Fruit fly (Drosophila melanogaster) whole organism, embryonic: ENCODE data around the gene CG32647.
A peak's percentile ranks its signal among the peaks of the same experiment; 100 is the strongest.

Experiments
- BtbVII ChIP-seq: fragments of 200-800 bp; sonication (Bioruptor generic); optimal IDR thresholded peaks from 3 replicates; lab custom pipeline; 2017; ENCODE audit warnings: missing biosample characterization, mild to moderate bottlenecking, missing genetic modification characterization
- CG10366 ChIP-seq: fragments of 200-800 bp; sonication (Bioruptor generic); IDR thresholded peaks from 2 replicates; pipeline ENCODE4 v1.3.6; 2022; ENCODE audit warnings: missing biosample characterization, missing genetic modification characterization
- CG11093 ChIP-seq: fragments of 200-800 bp; sonication (Bioruptor generic); IDR thresholded peaks from 3 replicates; pipeline ENCODE4 v1.3.6; 2022; ENCODE audit warnings: missing biosample characterization, missing genetic modification characterization
- CG12659 ChIP-seq: fragments of 200-800 bp; sonication (Bioruptor generic); optimal IDR thresholded peaks from 3 replicates; lab custom pipeline; 2017; ENCODE audit warnings: mild to moderate bottlenecking, missing biosample characterization, missing genetic modification reagents, missing genetic modification characterization
- CG13287 ChIP-seq: fragments of 200-800 bp; sonication (Bioruptor generic); IDR thresholded peaks from 2 replicates; pipeline ENCODE4 v1.3.6; 2022; ENCODE audit warnings: missing biosample characterization, missing genetic modification characterization; ENCODE audit not compliant: partially characterized antibody
- CG13296 ChIP-seq: fragments of 200-800 bp; sonication (Bioruptor generic); optimal IDR thresholded peaks from 3 replicates; lab custom pipeline; 2018; ENCODE audit warnings: missing biosample characterization, mild to moderate bottlenecking, missing genetic modification characterization
- CG14441 ChIP-seq: fragments of 200-800 bp; sonication (Bioruptor generic); IDR thresholded peaks from 2 replicates; pipeline ENCODE4 v1.3.6; 2022; ENCODE audit warnings: missing biosample characterization, missing genetic modification characterization
- CG1529 ChIP-seq: fragments of 200-800 bp; sonication (Bioruptor generic); optimal IDR thresholded peaks from 3 replicates; lab custom pipeline; 2018; ENCODE audit warnings: missing biosample characterization, missing genetic modification characterization
- CG15479 ChIP-seq: fragments of 200-800 bp; sonication (Bioruptor generic); optimal IDR thresholded peaks from 3 replicates; lab custom pipeline; 2019; ENCODE audit warnings: missing biosample characterization, mild to moderate bottlenecking, missing genetic modification characterization, moderate library complexity
- CG15696 ChIP-seq: fragments of 200-800 bp; sonication (Bioruptor generic); optimal IDR thresholded peaks from 2 replicates; lab custom pipeline; 2019; ENCODE audit warnings: missing biosample characterization, mild to moderate bottlenecking, missing genetic modification characterization, moderate library complexity
- CG16779 ChIP-seq: fragments of 200-800 bp; sonication (Bioruptor generic); IDR thresholded peaks from 2 replicates; pipeline ENCODE4 v1.3.6; 2022; ENCODE audit warnings: missing biosample characterization, missing genetic modification characterization
- CG17328 ChIP-seq: fragments of 200-800 bp; sonication (Bioruptor generic); IDR thresholded peaks from 2 replicates; pipeline ENCODE4 v1.3.6; 2022; ENCODE audit warnings: missing biosample characterization, missing genetic modification characterization
- CG17385 ChIP-seq: fragments of 200-800 bp; sonication (Bioruptor generic); optimal IDR thresholded peaks from 3 replicates; lab custom pipeline; 2018; ENCODE audit warnings: missing biosample characterization, mild to moderate bottlenecking, missing genetic modification characterization
- CG1832 ChIP-seq: fragments of 200-800 bp; sonication (Bioruptor generic); optimal IDR thresholded peaks from 2 replicates; lab custom pipeline; 2017; ENCODE audit warnings: missing biosample characterization, mild to moderate bottlenecking, missing genetic modification characterization, inconsistent platforms
- CG2199 ChIP-seq: fragments of 200-800 bp; sonication (Bioruptor generic); IDR thresholded peaks from 3 replicates; pipeline ENCODE4 v1.3.6; 2022; ENCODE audit warnings: missing biosample characterization, missing genetic modification characterization
- CG2202 ChIP-seq: fragments of 200-800 bp; sonication (Bioruptor generic); optimal IDR thresholded peaks from 2 replicates; lab custom pipeline; 2018; ENCODE audit warnings: missing biosample characterization, mild to moderate bottlenecking, missing genetic modification characterization
- CG32772 ChIP-seq: fragments of 200-800 bp; sonication (Bioruptor generic); IDR thresholded peaks from 2 replicates; pipeline ENCODE4 v1.3.6; 2022; ENCODE audit warnings: missing biosample characterization, missing genetic modification characterization
- CG4360 ChIP-seq: fragments of 200-800 bp; sonication (Bioruptor generic); IDR thresholded peaks from 2 replicates; pipeline ENCODE4 v1.3.6; 2022; ENCODE audit warnings: missing biosample characterization, missing genetic modification characterization
- CG4707 ChIP-seq: fragments of 200-800 bp; sonication (Bioruptor generic); optimal IDR thresholded peaks from 2 replicates; lab custom pipeline; 2018; ENCODE audit warnings: missing biosample characterization, mild to moderate bottlenecking, missing genetic modification characterization, moderate library complexity
- CG4730 ChIP-seq: fragments of 200-800 bp; sonication (Bioruptor generic); IDR thresholded peaks from 2 replicates; pipeline ENCODE4 v1.3.6; 2022; ENCODE audit warnings: missing biosample characterization, missing genetic modification characterization
- CG5245 ChIP-seq: fragments of 200-800 bp; sonication (Bioruptor generic); optimal IDR thresholded peaks from 3 replicates; lab custom pipeline; 2016; ENCODE audit warnings: missing biosample characterization, missing genetic modification characterization
- CG6765 ChIP-seq: fragments of 200-800 bp; sonication (Bioruptor generic); optimal IDR thresholded peaks from 3 replicates; lab custom pipeline; 2017; ENCODE audit warnings: missing biosample characterization, mild to moderate bottlenecking, missing genetic modification characterization
- CG8290 ChIP-seq, 3 experiments: fragments of 200-800 bp; sonication (Bioruptor generic); optimal IDR thresholded peaks; 2 replicates each; lab custom pipeline; 2016 to 2019; ENCODE audit warnings: missing biosample characterization in 3 of 3, missing genetic modification characterization in 3 of 3, mild to moderate bottlenecking in 2 of 3, moderate library complexity in 1 of 3
- CG9437 ChIP-seq: fragments of 200-800 bp; sonication (Bioruptor generic); optimal IDR thresholded peaks from 2 replicates; lab custom pipeline; 2018; ENCODE audit warnings: missing biosample characterization, mild to moderate bottlenecking, missing genetic modification characterization
- CG9609 ChIP-seq: fragments of 200-800 bp; sonication (Bioruptor generic); optimal IDR thresholded peaks from 3 replicates; lab custom pipeline; 2016; ENCODE audit warnings: missing biosample characterization, missing genetic modification characterization
- CG9876 ChIP-seq: fragments of 200-800 bp; sonication (Bioruptor generic); optimal IDR thresholded peaks from 2 replicates; lab custom pipeline; 2016; ENCODE audit warnings: missing biosample characterization, missing genetic modification characterization
- D ChIP-seq, 2 experiments: fragments of 200-800 bp in 1 of 2; fragments of >200 bp in 1 of 2; sonication (Bioruptor generic) in 1 of 2; optimal IDR thresholded peaks; 2 replicates in 1 of 2; 3 replicates in 1 of 2; lab custom pipeline; 2017; ENCODE audit warnings: mild to moderate bottlenecking in 1 of 2, missing biosample characterization in 1 of 2, missing genetic modification characterization in 1 of 2, missing genetic modification reagents in 1 of 2
- HHEX ChIP-seq: fragments of 200-800 bp; sonication (Bioruptor generic); optimal IDR thresholded peaks from 3 replicates; lab custom pipeline; 2017; ENCODE audit warnings: missing biosample characterization, mild to moderate bottlenecking, missing genetic modification characterization, missing genetic modification reagents
- Hmx ChIP-seq: fragments of 200-800 bp; sonication (Bioruptor generic); optimal IDR thresholded peaks from 2 replicates; lab custom pipeline; 2016; ENCODE audit warnings: missing biosample characterization, missing genetic modification characterization
- Med ChIP-seq: fragments of 200-800 bp; sonication (Bioruptor generic); peaks from one replicate; lab custom pipeline; 2016; ENCODE audit warnings: missing biosample characterization, missing genetic modification characterization, mild to moderate bottlenecking, inconsistent platforms, moderate library complexity
- NC2α ChIP-seq: fragments of 200-800 bp; sonication (Bioruptor generic); optimal IDR thresholded peaks from 2 replicates; lab custom pipeline; 2016; ENCODE audit warnings: missing biosample characterization, missing genetic modification characterization
- Neu2 ChIP-seq: fragments of 200-800 bp; sonication (Bioruptor generic); optimal IDR thresholded peaks from 3 replicates; lab custom pipeline; 2016; ENCODE audit warnings: missing biosample characterization, missing genetic modification characterization, borderline replicate concordance
- Opbp ChIP-seq: fragments of 200-800 bp; sonication (Bioruptor generic); IDR thresholded peaks from 3 replicates; pipeline ENCODE4 v1.3.6; 2022; ENCODE audit warnings: missing biosample characterization, missing genetic modification characterization; ENCODE audit not compliant: partially characterized antibody
- Ravus ChIP-seq: fragments of 200-800 bp; sonication (Bioruptor generic); IDR thresholded peaks from 2 replicates; pipeline ENCODE4 v1.3.6; 2022; ENCODE audit warnings: missing biosample characterization, missing genetic modification characterization
- Xbp1 ChIP-seq: fragments of 200-800 bp; sonication (Bioruptor generic); optimal IDR thresholded peaks from 3 replicates; lab custom pipeline; 2016; ENCODE audit warnings: missing biosample characterization, mild to moderate bottlenecking, missing genetic modification characterization
- amos ChIP-seq: fragments of 200-800 bp; sonication (Bioruptor generic); IDR thresholded peaks from 2 replicates; pipeline ENCODE4 v1.3.6; 2022; ENCODE audit warnings: missing biosample characterization, missing genetic modification characterization; ENCODE audit not compliant: partially characterized antibody
- chm ChIP-seq: fragments of 200-800 bp; sonication (Bioruptor generic); IDR thresholded peaks from 2 replicates; pipeline ENCODE4 v1.3.6; 2022; ENCODE audit warnings: missing biosample characterization, missing genetic modification characterization
- eve ChIP-seq, 2 experiments: fragments of >200 bp; optimal IDR thresholded peaks; 2 replicates each; lab custom pipeline; 2017; ENCODE audit warnings: missing biosample characterization in 2 of 2, missing genetic modification characterization in 2 of 2
- ftz-f1 ChIP-seq: fragments of 200-800 bp; sonication (Bioruptor generic); optimal IDR thresholded peaks from 2 replicates; lab custom pipeline; 2016; ENCODE audit warnings: missing biosample characterization, missing genetic modification characterization
- gcm ChIP-seq: fragments of 200-800 bp; sonication (Bioruptor generic); optimal IDR thresholded peaks from 2 replicates; lab custom pipeline; 2019; ENCODE audit warnings: missing biosample characterization, mild to moderate bottlenecking, missing genetic modification characterization, moderate library complexity
- grn ChIP-seq: fragments of 200-800 bp; sonication (Bioruptor generic); optimal IDR thresholded peaks from 3 replicates; lab custom pipeline; 2017; ENCODE audit warnings: missing biosample characterization, missing genetic modification characterization
- hbn ChIP-seq: fragments of 200-800 bp; sonication (Bioruptor generic); IDR thresholded peaks from 2 replicates; pipeline ENCODE4 v1.3.6; 2022; ENCODE audit warnings: missing biosample characterization, missing genetic modification characterization; ENCODE audit not compliant: partially characterized antibody
- hth ChIP-seq: fragments of >200 bp; optimal IDR thresholded peaks from 2 replicates; lab custom pipeline; 2017; ENCODE audit warnings: inconsistent platforms
- insv ChIP-seq, 2 experiments: fragments of 200-800 bp; sonication (Bioruptor generic); optimal IDR thresholded peaks; 3 replicates each; lab custom pipeline; 2016 to 2018; ENCODE audit warnings: missing biosample characterization in 2 of 2, missing genetic modification characterization in 2 of 2
- mam ChIP-seq: fragments of 200-800 bp; sonication (Bioruptor generic); optimal IDR thresholded peaks from 3 replicates; lab custom pipeline; 2016; ENCODE audit warnings: missing biosample characterization, missing genetic modification characterization
- mirr ChIP-seq: fragments of 200-800 bp; sonication (Bioruptor generic); optimal IDR thresholded peaks from 3 replicates; lab custom pipeline; 2018; ENCODE audit warnings: missing biosample characterization, mild to moderate bottlenecking, missing genetic modification characterization
- salm ChIP-seq: fragments of 200-800 bp; sonication (Bioruptor generic); optimal IDR thresholded peaks from 2 replicates; lab custom pipeline; 2018; ENCODE audit warnings: missing biosample characterization, mild to moderate bottlenecking, missing genetic modification characterization
- sqz ChIP-seq: fragments of 200-800 bp; sonication (Bioruptor generic); optimal IDR thresholded peaks from 3 replicates; lab custom pipeline; 2018; ENCODE audit warnings: missing biosample characterization, mild to moderate bottlenecking, missing genetic modification characterization
- z ChIP-seq: fragments of 200-800 bp; sonication (Bioruptor generic); IDR thresholded peaks from 3 replicates; pipeline ENCODE4 v1.3.6; 2022; ENCODE audit warnings: missing biosample characterization, missing genetic modification characterization

CG32647 gene

DNA sequence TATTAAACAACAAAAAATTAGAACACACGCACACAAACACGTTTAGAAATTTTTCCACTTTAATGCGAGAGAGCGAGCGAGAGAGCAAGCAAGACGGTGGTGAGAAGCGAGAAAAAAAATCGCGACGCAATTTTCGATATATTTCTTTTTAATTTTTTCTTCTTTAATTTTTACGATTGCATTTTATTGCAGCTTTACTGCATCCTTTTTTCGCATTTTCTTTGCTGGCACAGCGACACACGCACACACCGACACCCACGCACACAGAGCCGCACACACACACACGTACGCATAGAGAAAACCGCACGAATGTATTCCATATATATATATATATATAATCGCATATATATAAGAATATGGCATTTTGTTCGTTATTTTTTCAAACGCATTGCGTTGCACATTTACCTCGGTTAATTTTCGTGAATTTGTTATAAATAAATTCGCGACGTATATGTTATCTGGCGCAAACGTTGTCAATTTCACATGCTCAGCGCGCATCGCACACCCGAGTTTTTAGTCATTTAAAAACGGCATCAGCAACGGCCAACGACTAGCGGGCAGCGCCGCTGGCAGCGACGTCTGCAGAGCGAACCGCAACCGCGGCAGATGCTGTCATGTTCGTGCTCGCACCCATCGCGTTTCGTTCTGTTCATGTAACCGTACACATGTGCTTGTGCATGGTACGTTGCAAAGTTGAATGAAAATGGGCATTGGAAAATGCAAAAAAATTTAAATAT lies 42.7 kb downstream of the CG32647 start, which contains the start of gene Smr (continued):
- no peak for TF ChIP-seq CG16779 (GFP tag; lab: Robert Waterston, UW)
- TF ChIP-seq CG2202 (tag; lab: Kevin White, UChicago): no peak
- TF ChIP-seq CG4730 (GFP tag; lab: Robert Waterston, UW): no peak
- TF ChIP-seq CG6765: no peak
- peak; percentile 64 for TF ChIP-seq sqz (GFP tag; lab: Kevin White, UChicago)
- no peak for TF ChIP-seq CG15696 (tag; lab: Kevin White, UChicago)
- TF ChIP-seq hbn (GFP tag; lab: Robert Waterston, UW): no peak
- TF ChIP-seq CG5245 (GFP tag; lab: Kevin White, UChicago): no peak
- no peak for TF ChIP-seq CG8290 (GFP tag; optimal IDR thresholded peaks at IDR 0.05; lab: Kevin White, UChicago)
- peak in 1 of 2 experiments; percentile 33 for TF ChIP-seq CG8290 (tag; optimal IDR thresholded peaks at IDR 0.05; lab: Kevin White, UChicago)
- peak; percentile 62 for TF ChIP-seq Med (GFP tag; lab: Kevin White, UChicago)
- TF ChIP-seq HHEX (GFP tag; lab: Kevin White, UChicago): no peak
- no peak for TF ChIP-seq eve (GFP tag; optimal IDR thresholded peaks at IDR 0.05; lab: Kevin White, UChicago)
- no peak for TF ChIP-seq CG32772 (GFP tag; lab: Robert Waterston, UW)
- TF ChIP-seq CG15479 (GFP tag; lab: Kevin White, UChicago): peak; percentile 12
- no peak for TF ChIP-seq z (GFP tag; lab: Robert Waterston, UW)
- no peak for TF ChIP-seq CG4707 (GFP tag; lab: Kevin White, UChicago)
- TF ChIP-seq CG17385 (GFP tag; lab: Kevin White, UChicago): peak; percentile 13
- peak; percentile 24; the same call in 1 of the 2 replicates for TF ChIP-seq amos (GFP tag; lab: Robert Waterston, UW)
- no peak for TF ChIP-seq CG9609 (GFP tag; lab: Kevin White, UChicago)
- TF ChIP-seq CG4360: no peak
- TF ChIP-seq grn: no peak
- TF ChIP-seq CG11093 (GFP tag; lab: Robert Waterston, UW): no peak
- TF ChIP-seq CG1832 (GFP tag; lab: Kevin White, UChicago): no peak
- TF ChIP-seq hth (lab: Kevin White, UChicago): no peak
- TF ChIP-seq ftz-f1 (GFP tag; lab: Kevin White, UChicago): no peak
- TF ChIP-seq gcm: no peak
- TF ChIP-seq Opbp: peak; percentile 25; the same call in 1 of the 3 replicates
- no peak for TF ChIP-seq CG9437 (GFP tag; lab: Kevin White, UChicago)
- no peak for TF ChIP-seq CG14441 (GFP tag; lab: Robert Waterston, UW)
- no peak for TF ChIP-seq CG13296 (GFP tag; lab: Kevin White, UChicago)
- no peak for TF ChIP-seq Neu2 (GFP tag; lab: Kevin White, UChicago)
- TF ChIP-seq Xbp1: no peak
- TF ChIP-seq CG9876 (GFP tag; lab: Kevin White, UChicago): no peak
- TF ChIP-seq chm (GFP tag; lab: Robert Waterston, UW): peak; percentile 77
- TF ChIP-seq CG12659: no peak
- TF ChIP-seq CG13287 (GFP tag; lab: Robert Waterston, UW): no peak; the same call in 1 of the 2 replicates
- TF ChIP-seq mirr (GFP tag; lab: Kevin White, UChicago): no peak
- TF ChIP-seq CG17328 (GFP tag; lab: Robert Waterston, UW): no peak
- TF ChIP-seq salm: no peak
- no peak for TF ChIP-seq CG10366 (GFP tag; lab: Robert Waterston, UW)
- no peak for TF ChIP-seq D (optimal IDR thresholded peaks at IDR 0.05; lab: Kevin White, UChicago)
- TF ChIP-seq D (GFP tag; optimal IDR thresholded peaks at IDR 0.05; lab: Kevin White, UChicago): no peak
- TF ChIP-seq mam (GFP tag; lab: Kevin White, UChicago): no peak
- no peak for TF ChIP-seq Ravus (GFP tag; lab: Robert Waterston, UW)
- TF ChIP-seq Hmx (GFP tag; lab: Kevin White, UChicago): no peak
- no peak for TF ChIP-seq BtbVII (GFP tag; lab: Kevin White, UChicago)
- no peak for TF ChIP-seq CG1529 (GFP tag; lab: Kevin White, UChicago)
- TF ChIP-seq NC2α (GFP tag; lab: Kevin White, UChicago): no peak
- no peak for TF ChIP-seq CG2199 (GFP tag; lab: Robert Waterston, UW)
- TF ChIP-seq insv (GFP tag; optimal IDR thresholded peaks at IDR 0.05; lab: Kevin White, UChicago): no peak
